Fruit fly (Drosophila melanogaster) whole organism, embryonic: ENCODE data around the gene fru.
A peak's percentile ranks its signal among the peaks of the same experiment; 100 is the strongest.

Experiments used
- Adf1 ChIP-seq: fragments of 200-800 bp; sonication (Bioruptor generic); IDR thresholded peaks from 2 replicates; pipeline ENCODE4 v1.3.6; 2022; ENCODE audit warnings: missing biosample characterization, missing genetic modification characterization
- CG11504 ChIP-seq: fragments of 200-800 bp; sonication (Bioruptor generic); optimal IDR thresholded peaks from 3 replicates; lab custom pipeline; 2019; ENCODE audit warnings: missing biosample characterization, mild to moderate bottlenecking, missing genetic modification characterization, moderate library complexity
- CG12659 ChIP-seq: fragments of 200-800 bp; sonication (Bioruptor generic); optimal IDR thresholded peaks from 3 replicates; lab custom pipeline; 2017; ENCODE audit warnings: mild to moderate bottlenecking, missing biosample characterization, missing genetic modification reagents, missing genetic modification characterization
- CG1529 ChIP-seq: fragments of 200-800 bp; sonication (Bioruptor generic); optimal IDR thresholded peaks from 3 replicates; lab custom pipeline; 2018; ENCODE audit warnings: missing biosample characterization, missing genetic modification characterization
- CG17361 ChIP-seq: fragments of 200-800 bp; sonication (Bioruptor generic); IDR thresholded peaks from 3 replicates; pipeline ENCODE4 v1.3.6; 2022; ENCODE audit warnings: missing biosample characterization, missing genetic modification characterization
- CG17385 ChIP-seq: fragments of 200-800 bp; sonication (Bioruptor generic); optimal IDR thresholded peaks from 3 replicates; lab custom pipeline; 2018; ENCODE audit warnings: missing biosample characterization, mild to moderate bottlenecking, missing genetic modification characterization
- CG18262 ChIP-seq: fragments of 200-800 bp; optimal IDR thresholded peaks from 3 replicates; lab custom pipeline; 2019; ENCODE audit warnings: missing biosample characterization, mild to moderate bottlenecking, missing genetic modification characterization, moderate library complexity
- CG2116 ChIP-seq: fragments of 200-800 bp; sonication (Bioruptor generic); optimal IDR thresholded peaks from 3 replicates; lab custom pipeline; 2018; ENCODE audit warnings: missing biosample characterization, mild to moderate bottlenecking, missing genetic modification characterization
- CG2889 ChIP-seq: fragments of 200-800 bp; sonication (Bioruptor generic); IDR thresholded peaks from 3 replicates; pipeline ENCODE4 v1.3.6; 2022; ENCODE audit warnings: missing biosample characterization, missing genetic modification characterization
- CG31365 ChIP-seq: fragments of 200-800 bp; sonication (Bioruptor generic); optimal IDR thresholded peaks from 2 replicates; lab custom pipeline; 2018; ENCODE audit warnings: missing biosample characterization, mild to moderate bottlenecking, missing genetic modification characterization
- CG3163 ChIP-seq: fragments of 200-800 bp; sonication (Bioruptor generic); optimal IDR thresholded peaks from 3 replicates; lab custom pipeline; 2016; ENCODE audit warnings: missing biosample characterization, missing genetic modification characterization
- CG34422 ChIP-seq: fragments of 200-800 bp; sonication (Bioruptor generic); IDR thresholded peaks from 3 replicates; pipeline ENCODE4 v1.3.6; 2022; ENCODE audit warnings: missing biosample characterization, missing genetic modification characterization
- CG3726 ChIP-seq: fragments of 200-800 bp; sonication (Bioruptor generic); IDR thresholded peaks from 3 replicates; pipeline ENCODE4, ENCODE4 v1.3.6; 2022; ENCODE audit warnings: missing biosample characterization, missing genetic modification characterization
- CG4360 ChIP-seq: fragments of 200-800 bp; sonication (Bioruptor generic); IDR thresholded peaks from 2 replicates; pipeline ENCODE4 v1.3.6; 2022; ENCODE audit warnings: missing biosample characterization, missing genetic modification characterization
- CG6254 ChIP-seq: fragments of 200-800 bp; sonication (Bioruptor generic); optimal IDR thresholded peaks from 3 replicates; lab custom pipeline; 2017; ENCODE audit warnings: mild to moderate bottlenecking, missing biosample characterization, missing genetic modification reagents, missing genetic modification characterization
- CG6765 ChIP-seq: fragments of 200-800 bp; sonication (Bioruptor generic); optimal IDR thresholded peaks from 3 replicates; lab custom pipeline; 2017; ENCODE audit warnings: missing biosample characterization, mild to moderate bottlenecking, missing genetic modification characterization
- CG7556 ChIP-seq: fragments of 200-800 bp; sonication (Bioruptor generic); optimal IDR thresholded peaks from 2 replicates; lab custom pipeline; 2017; ENCODE audit warnings: missing biosample characterization, mild to moderate bottlenecking, missing genetic modification characterization
- CG7928 ChIP-seq: fragments of 200-800 bp; sonication (Bioruptor generic); optimal IDR thresholded peaks from 2 replicates; lab custom pipeline; 2017; ENCODE audit warnings: missing biosample characterization, mild to moderate bottlenecking, missing genetic modification characterization
- CG7963 ChIP-seq: fragments of 200-800 bp; sonication (Bioruptor generic); IDR thresholded peaks from 3 replicates; pipeline ENCODE4 v1.3.6; 2022; ENCODE audit warnings: missing biosample characterization, missing genetic modification characterization; ENCODE audit not compliant: partially characterized antibody
- CG9437 ChIP-seq: fragments of 200-800 bp; sonication (Bioruptor generic); optimal IDR thresholded peaks from 2 replicates; lab custom pipeline; 2018; ENCODE audit warnings: missing biosample characterization, mild to moderate bottlenecking, missing genetic modification characterization
- Dek ChIP-seq: fragments of 200-800 bp; sonication (Bioruptor generic); optimal IDR thresholded peaks from 3 replicates; lab custom pipeline; 2019; ENCODE audit warnings: missing biosample characterization, mild to moderate bottlenecking, missing genetic modification characterization, moderate library complexity
- Doc2 ChIP-seq: fragments of 200-800 bp; sonication (Bioruptor generic); IDR thresholded peaks from 2 replicates; pipeline ENCODE4 v1.3.6; 2022; ENCODE audit warnings: missing biosample characterization, missing genetic modification characterization
- HLH4C ChIP-seq: fragments of 200-800 bp; sonication (Bioruptor generic); IDR thresholded peaks from 3 replicates; pipeline ENCODE4 v1.3.6; 2022; ENCODE audit warnings: missing biosample characterization, missing genetic modification characterization; ENCODE audit not compliant: partially characterized antibody
- Hr51 ChIP-seq, 2 experiments: fragments of 200-800 bp; sonication (Bioruptor generic); optimal IDR thresholded peaks; 2 replicates in 1 of 2; 3 replicates in 1 of 2; lab custom pipeline; 2016 to 2018; ENCODE audit warnings: missing biosample characterization in 2 of 2, missing genetic modification characterization in 2 of 2, mild to moderate bottlenecking in 1 of 2, moderate library complexity in 1 of 2
- Lpt ChIP-seq: fragments of >200 bp; optimal IDR thresholded peaks from 2 replicates; lab custom pipeline; 2018; ENCODE audit warnings: missing biosample characterization, missing genetic modification characterization
- MTF-1 ChIP-seq: fragments of 200-800 bp; sonication (Bioruptor generic); optimal IDR thresholded peaks from 2 replicates; lab custom pipeline; 2018; ENCODE audit warnings: missing biosample characterization, mild to moderate bottlenecking, missing genetic modification characterization, borderline replicate concordance
- PHDP ChIP-seq: fragments of 200-800 bp; sonication (Bioruptor generic); optimal IDR thresholded peaks from 3 replicates; lab custom pipeline; 2018; ENCODE audit warnings: missing biosample characterization, mild to moderate bottlenecking, missing genetic modification characterization, moderate library complexity
- Ravus ChIP-seq: fragments of 200-800 bp; sonication (Bioruptor generic); IDR thresholded peaks from 2 replicates; pipeline ENCODE4 v1.3.6; 2022; ENCODE audit warnings: missing biosample characterization, missing genetic modification characterization
- Side ChIP-seq: fragments of 200-800 bp; sonication (Bioruptor generic); optimal IDR thresholded peaks from 2 replicates; lab custom pipeline; 2016; ENCODE audit warnings: missing biosample characterization, missing genetic modification characterization
- Sin3A ChIP-seq: fragments of >200 bp; optimal IDR thresholded peaks from 2 replicates; lab custom pipeline; 2018
- Spps ChIP-seq: fragments of 200-800 bp; sonication (Bioruptor generic); optimal IDR thresholded peaks from 2 replicates; lab custom pipeline; 2018; ENCODE audit warnings: missing biosample characterization, mild to moderate bottlenecking, missing genetic modification characterization
- Trl ChIP-seq, 3 experiments: fragments of >200 bp in 2 of 3; fragments of 200-800 bp in 1 of 3; sonication (Bioruptor generic) in 1 of 3; optimal IDR thresholded peaks; 2 replicates in 1 of 3; 3 replicates in 2 of 3; lab custom pipeline; 2016 to 2017; ENCODE audit warnings: missing biosample characterization in 1 of 3, missing genetic modification characterization in 1 of 3
- bowl ChIP-seq: fragments of 200-800 bp; sonication (Bioruptor generic); IDR thresholded peaks from 2 replicates; pipeline ENCODE4 v1.3.6; 2022; ENCODE audit warnings: missing biosample characterization, missing genetic modification characterization
- fd3F ChIP-seq: fragments of 200-800 bp; sonication (Bioruptor generic); optimal IDR thresholded peaks from 2 replicates; lab custom pipeline; 2018; ENCODE audit warnings: missing biosample characterization, mild to moderate bottlenecking, missing genetic modification characterization, moderate library complexity
- fd64A ChIP-seq: fragments of 200-800 bp; sonication (Bioruptor generic); optimal IDR thresholded peaks from 3 replicates; lab custom pipeline; 2018; ENCODE audit warnings: missing biosample characterization, mild to moderate bottlenecking, missing genetic modification characterization
- fd96Cb ChIP-seq: fragments of 200-800 bp; sonication (Bioruptor generic); optimal IDR thresholded peaks from 2 replicates; lab custom pipeline; 2018; ENCODE audit warnings: missing biosample characterization, mild to moderate bottlenecking, missing genetic modification characterization, moderate library complexity
- fru ChIP-seq: fragments of >200 bp; optimal IDR thresholded peaks from 2 replicates; lab custom pipeline; 2017
- gsb-n ChIP-seq: fragments of 200-800 bp; sonication (Bioruptor generic); optimal IDR thresholded peaks from 3 replicates; lab custom pipeline; 2018; ENCODE audit warnings: missing biosample characterization, mild to moderate bottlenecking, missing genetic modification characterization
- h ChIP-seq: fragments of >200 bp; optimal IDR thresholded peaks from 2 replicates; lab custom pipeline; 2017
- jing ChIP-seq: fragments of 200-800 bp; sonication (Bioruptor generic); optimal IDR thresholded peaks from 2 replicates; lab custom pipeline; 2018; ENCODE audit warnings: missing biosample characterization, mild to moderate bottlenecking, missing genetic modification characterization
- oc ChIP-seq: fragments of 200-800 bp; sonication (Bioruptor generic); optimal IDR thresholded peaks from 2 replicates; lab custom pipeline; 2018; ENCODE audit warnings: missing biosample characterization, mild to moderate bottlenecking, missing genetic modification characterization, moderate library complexity
- pan ChIP-seq, 4 experiments: fragments of >200 bp in 3 of 4; fragments of 200-800 bp in 1 of 4; sonication (Bioruptor generic) in 1 of 4; optimal IDR thresholded peaks in 3 of 4; IDR thresholded peaks in 1 of 4; 2 replicates each; pipeline versions ENCODE4 v1.3.6 to Lab custom; 2017 to 2022; ENCODE audit warnings: missing biosample characterization in 2 of 4, missing genetic modification characterization in 2 of 4, mixed read lengths in 1 of 4
- phol ChIP-seq: fragments of 200-800 bp; sonication (Bioruptor generic); optimal IDR thresholded peaks from 3 replicates; lab custom pipeline; 2018; ENCODE audit warnings: missing biosample characterization, mild to moderate bottlenecking, missing genetic modification characterization, moderate library complexity
- pzg ChIP-seq: fragments of 200-800 bp; sonication (Bioruptor generic); optimal IDR thresholded peaks from 3 replicates; lab custom pipeline; 2018; ENCODE audit warnings: missing biosample characterization, mild to moderate bottlenecking, missing genetic modification characterization, moderate library complexity
- slbo ChIP-seq: fragments of 200-800 bp; sonication (Bioruptor generic); IDR thresholded peaks from 2 replicates; pipeline ENCODE4 v1.3.6; 2022; ENCODE audit warnings: missing biosample characterization, missing genetic modification characterization
- so ChIP-seq: fragments of 200-800 bp; sonication (Bioruptor generic); IDR thresholded peaks from 3 replicates; pipeline ENCODE4 v1.3.6; 2022; ENCODE audit warnings: missing biosample characterization, missing genetic modification characterization
- sob ChIP-seq: fragments of 200-800 bp; sonication (Bioruptor generic); IDR thresholded peaks from 2 replicates; pipeline ENCODE4 v1.3.6; 2022; ENCODE audit warnings: missing biosample characterization, missing genetic modification characterization
- vfl ChIP-seq: fragments of 200-800 bp; sonication (Bioruptor generic); optimal IDR thresholded peaks from 2 replicates; lab custom pipeline; 2016; ENCODE audit warnings: missing biosample characterization, missing genetic modification characterization
- zen ChIP-seq: fragments of 200-800 bp; sonication (Bioruptor generic); optimal IDR thresholded peaks from 3 replicates; lab custom pipeline; 2018; ENCODE audit warnings: missing biosample characterization, mild to moderate bottlenecking, missing genetic modification characterization, moderate library complexity

fru gene

dm6 chr3R:18398954-18399697 is 146.3 kb downstream of the fru start, which contains the start of gene Vha100-2 (continued):
- peak; percentile 46 for TF ChIP-seq CG6765 (GFP tag; lab: Kevin White, UChicago)
- TF ChIP-seq bowl (GFP tag; lab: Robert Waterston, UW): no peak
- no peak for TF ChIP-seq CG7556 (GFP tag; lab: Kevin White, UChicago)
- TF ChIP-seq Sin3A (lab: Kevin White, UChicago): peak; percentile 52
- peak; percentile 27 for TF ChIP-seq Hr51 (GFP tag; optimal IDR thresholded peaks at IDR 0.05; lab: Kevin White, UChicago)
- TF ChIP-seq CG2116 (GFP tag; lab: Kevin White, UChicago): peak; percentile 20
- peak; percentile 42; the same call in 2 of the 3 replicates for TF ChIP-seq CG34422 (GFP tag; lab: Robert Waterston, UW)
- no peak for TF ChIP-seq gsb-n
- TF ChIP-seq CG7963: 0 out of 3 replicates have a peak, but pooled peaks have one; percentile 33
- TF ChIP-seq CG1529 (GFP tag; lab: Kevin White, UChicago): peak; percentile 5
- peak; percentile 33 for TF ChIP-seq PHDP (tag; lab: Kevin White, UChicago)
- TF ChIP-seq CG3726 (GFP tag; lab: Robert Waterston, UW): no peak
- peak; percentile 55 for TF ChIP-seq phol (tag; lab: Kevin White, UChicago)
- peak; percentile 68; the same call in 1 of the 2 replicates for TF ChIP-seq Adf1 (GFP tag; lab: Robert Waterston, UW)
- TF ChIP-seq fd64A: no peak
- peak; percentile 20 for TF ChIP-seq CG17385
- no peak for TF ChIP-seq fd3F (GFP tag; lab: Kevin White, UChicago)
- no peak for TF ChIP-seq Doc2 (GFP tag; lab: Robert Waterston, UW)
- no peak for TF ChIP-seq Ravus (GFP tag; lab: Robert Waterston, UW)
- TF ChIP-seq Dek (tag; lab: Kevin White, UChicago): peak; percentile 18
- no peak for TF ChIP-seq oc (tag; lab: Kevin White, UChicago)
- no peak for TF ChIP-seq jing (GFP tag; lab: Kevin White, UChicago)
- TF ChIP-seq CG11504: peak; percentile 40
- TF ChIP-seq CG2889 (GFP tag; lab: Robert Waterston, UW): no peak
- peak; percentile 13; the same call in 1 of the 2 replicates for TF ChIP-seq CG4360 (GFP tag; lab: Robert Waterston, UW)
- no peak for TF ChIP-seq h (lab: Kevin White, UChicago)
- no peak for TF ChIP-seq zen
- TF ChIP-seq slbo (GFP tag; lab: Robert Waterston, UW): peak; percentile 70
- peak; percentile 88 for TF ChIP-seq pzg (GFP tag; lab: Kevin White, UChicago)
- no peak for TF ChIP-seq fru (lab: Kevin White, UChicago)
- TF ChIP-seq CG7928 (GFP tag; lab: Kevin White, UChicago): no peak
- peak; percentile 61 for TF ChIP-seq CG12659 (GFP tag; lab: Kevin White, UChicago)
- TF ChIP-seq CG31365: no peak
- peak; percentile 13 for TF ChIP-seq Side
- no peak for TF ChIP-seq CG3163 (GFP tag; lab: Kevin White, UChicago)
- TF ChIP-seq MTF-1 (GFP tag; lab: Kevin White, UChicago): peak; percentile 27
- peak; percentile 17 for TF ChIP-seq vfl (GFP tag; lab: Kevin White, UChicago)
- TF ChIP-seq HLH4C (GFP tag; lab: Robert Waterston, UW): no peak
- no peak for TF ChIP-seq pan (optimal IDR thresholded peaks at IDR 0.05; lab: Kevin White, UChicago)
- peak in 1 of 2 experiments; percentile 47 for TF ChIP-seq pan (GFP tag; optimal IDR thresholded peaks at IDR 0.05 in 1 of 2, IDR thresholded peaks at IDR 0.05 in 1 of 2)
- peak; percentile 51; the same call in 2 of the 3 replicates for TF ChIP-seq CG17361 (GFP tag; lab: Robert Waterston, UW)
- TF ChIP-seq CG6254 (GFP tag; lab: Kevin White, UChicago): peak; percentile 97
- peak; percentile 70; the same call in 2 of the 3 replicates for TF ChIP-seq so (GFP tag; lab: Robert Waterston, UW)
- TF ChIP-seq CG18262: no peak
- peak; percentile 14 for TF ChIP-seq CG9437 (GFP tag; lab: Kevin White, UChicago)
- peak in 1 of 2 experiments; percentile 77 for TF ChIP-seq Trl (optimal IDR thresholded peaks at IDR 0.05; lab: Kevin White, UChicago)
- peak; percentile 4 for TF ChIP-seq Trl (GFP tag; optimal IDR thresholded peaks at IDR 0.05; lab: Kevin White, UChicago)
- TF ChIP-seq Lpt (GFP tag; lab: Kevin White, UChicago): no peak
- no peak for TF ChIP-seq Spps
- no peak for TF ChIP-seq fd96Cb
- peak; percentile 43 for TF ChIP-seq sob (GFP tag; lab: Robert Waterston, UW)
